Worm (Caenorhabditis elegans) whole organism, young adult: Measurements from ENCODE around the gene C16A3.2.

ENCODE experiments used
- B0019.2 ChIP-seq: fragments of 200-800 bp; sonication (Bioruptor generic); conservative IDR thresholded peaks from 2 replicates; pipeline ENCODE4 v1.3.6; 2022; ENCODE audit warnings: missing genetic modification reagents, missing genetic modification characterization, missing compliant biosample characterization
- B0035.1 ChIP-seq: sonication (generic microtip); optimal IDR thresholded peaks from 2 replicates; lab custom pipeline; 2016; ENCODE audit warnings: missing genetic modification characterization, mild to moderate bottlenecking, missing compliant biosample characterization, missing genotype, missing genetic modification reagents
- C06A6.2 ChIP-seq: fragments of 200-800 bp; sonication (Bioruptor generic); conservative IDR thresholded peaks from 2 replicates; pipeline ENCODE4 v1.3.6; 2022; ENCODE audit warnings: missing genetic modification characterization, missing compliant biosample characterization
- C17E4.6 ChIP-seq: fragments of 200-800 bp; sonication (Bioruptor generic); IDR thresholded peaks from 2 replicates; pipeline ENCODE4 v1.3.6; 2022; ENCODE audit warnings: missing genetic modification reagents, missing genetic modification characterization, missing compliant biosample characterization
- D2030.7 ChIP-seq: fragments of 200-800 bp; sonication (Bioruptor generic); IDR thresholded peaks from 2 replicates; pipeline ENCODE4 v1.3.6; 2022; ENCODE audit warnings: missing genetic modification reagents, missing genetic modification characterization, missing compliant biosample characterization
- F22D6.2 ChIP-seq: sonication (generic microtip); optimal IDR thresholded peaks from 2 replicates; lab custom pipeline; 2016; ENCODE audit warnings: mild to moderate bottlenecking, missing genetic modification characterization, missing compliant biosample characterization
- F23B12.7 ChIP-seq: sonication (generic microtip); optimal IDR thresholded peaks from 2 replicates; lab custom pipeline; 2017; ENCODE audit warnings: missing genetic modification characterization, mild to moderate bottlenecking, missing compliant biosample characterization, antibody characterized with exemption, moderate library complexity; ENCODE audit not compliant: insufficient read depth
- F33H1.4 ChIP-seq: fragments of 200-800 bp; sonication (Bioruptor generic); IDR thresholded peaks from 2 replicates; pipeline ENCODE4 v1.3.6; 2022; ENCODE audit warnings: missing genetic modification reagents, missing genetic modification characterization, missing compliant biosample characterization
- F39B2.1 ChIP-seq: fragments of 200-800 bp; sonication (Bioruptor generic); IDR thresholded peaks from 2 replicates; pipeline ENCODE4 v1.3.6; 2022; ENCODE audit warnings: missing genetic modification reagents, missing genetic modification characterization, missing compliant biosample characterization
- F55B11.4 ChIP-seq: sonication (generic microtip); optimal IDR thresholded peaks from 2 replicates; lab custom pipeline; 2016; ENCODE audit warnings: missing compliant biosample characterization, missing genetic modification characterization, borderline replicate concordance; ENCODE audit not compliant: insufficient read depth
- F57A8.1 ChIP-seq: fragments of 200-800 bp; sonication (Bioruptor generic); optimal IDR thresholded peaks from 2 replicates; lab custom pipeline; 2018; ENCODE audit warnings: mild to moderate bottlenecking, missing genetic modification characterization, moderate library complexity, missing compliant biosample characterization
- K12H6.12 ChIP-seq: fragments of 200-800 bp; sonication (Bioruptor generic); optimal IDR thresholded peaks from 2 replicates; lab custom pipeline; 2018; ENCODE audit warnings: mild to moderate bottlenecking, missing genetic modification characterization, missing compliant biosample characterization
- T07F8.4 ChIP-seq: sonication (generic microtip); optimal IDR thresholded peaks from 2 replicates; lab custom pipeline; 2016; ENCODE audit warnings: mild to moderate bottlenecking, missing genetic modification characterization, moderate library complexity, missing compliant biosample characterization
- Y56A3A.18 ChIP-seq: fragments of 200-800 bp; sonication (Bioruptor generic); IDR thresholded peaks from 2 replicates; pipeline ENCODE4 v1.3.6; 2022; ENCODE audit warnings: missing genetic modification reagents, missing genetic modification characterization, missing compliant biosample characterization
- Y79H2A.3 ChIP-seq: fragments of 200-800 bp; sonication (Bioruptor generic); conservative IDR thresholded peaks from 2 replicates; pipeline ENCODE4 v1.3.6; 2022; ENCODE audit warnings: missing genetic modification reagents, missing genetic modification characterization, missing compliant biosample characterization
- ama-1 ChIP-seq, 3 experiments: fragments of 150-350 bp in 1 of 3; sonication (generic microtip) in 2 of 3; optimal IDR thresholded peaks; 2 replicates each; lab custom pipeline; 2014 to 2018; ENCODE audit warnings: missing biosample characterization in 2 of 3, missing genetic modification characterization in 2 of 3, missing genetic modification reagents in 2 of 3
- attf-6 ChIP-seq: fragments of 200-800 bp; sonication (Bioruptor generic); IDR thresholded peaks from 2 replicates; pipeline ENCODE4 v1.3.6; 2022; ENCODE audit warnings: missing genetic modification reagents, missing genetic modification characterization, missing compliant biosample characterization
- cebp-2 ChIP-seq: fragments of 200-800 bp; sonication (Bioruptor generic); IDR thresholded peaks from 2 replicates; pipeline ENCODE4 v1.3.6; 2022; ENCODE audit warnings: missing genetic modification characterization, missing compliant biosample characterization
- ceh-91 ChIP-seq: fragments of 200-800 bp; sonication (Bioruptor generic); IDR thresholded peaks from 2 replicates; pipeline ENCODE4 v1.3.6; 2022; ENCODE audit warnings: missing genetic modification reagents, missing genetic modification characterization, missing compliant biosample characterization
- chd-7 ChIP-seq: sonication (generic microtip); optimal IDR thresholded peaks from 2 replicates; lab custom pipeline; 2016; ENCODE audit warnings: mild to moderate bottlenecking, missing genetic modification characterization, moderate library complexity, missing compliant biosample characterization
- dox-1 ChIP-seq: fragments of 200-800 bp; sonication (Bioruptor generic); IDR thresholded peaks from 2 replicates; pipeline ENCODE4 v1.3.6; 2022; ENCODE audit warnings: missing genetic modification reagents, missing genetic modification characterization, missing compliant biosample characterization
- efl-1 ChIP-seq: fragments of 150-350 bp; optimal IDR thresholded peaks from 2 replicates; lab custom pipeline; 2014; ENCODE audit warnings: missing biosample characterization, missing genetic modification reagents, missing genetic modification characterization
- ets-4 ChIP-seq: fragments of 200-800 bp; sonication (Bioruptor generic); optimal IDR thresholded peaks from 2 replicates; lab custom pipeline; 2018; ENCODE audit warnings: mild to moderate bottlenecking, missing genetic modification characterization, missing compliant biosample characterization
- hlh-12 ChIP-seq: sonication (generic microtip); optimal IDR thresholded peaks from 2 replicates; lab custom pipeline; 2016; ENCODE audit warnings: missing genetic modification characterization, missing compliant biosample characterization
- hrde-1 ChIP-seq: sonication (generic microtip); optimal IDR thresholded peaks from 2 replicates; lab custom pipeline; 2016; ENCODE audit warnings: missing genetic modification characterization, mild to moderate bottlenecking, missing compliant biosample characterization, moderate library complexity, missing genotype, missing genetic modification reagents, borderline replicate concordance
- lin-35 ChIP-seq, 3 experiments: fragments of 150-350 bp in 2 of 3; sonication (generic microtip) in 1 of 3; optimal IDR thresholded peaks; 2 replicates each; lab custom pipeline; 2014 to 2018; ENCODE audit warnings: missing biosample characterization in 3 of 3, missing genetic modification characterization in 3 of 3, missing genetic modification reagents in 3 of 3
- lin-54 ChIP-seq: fragments of 200-800 bp; sonication (Bioruptor generic); optimal IDR thresholded peaks from 2 replicates; lab custom pipeline; 2018; ENCODE audit warnings: mild to moderate bottlenecking, missing genetic modification characterization, missing compliant biosample characterization
- madf-6 ChIP-seq: fragments of 200-800 bp; sonication (Bioruptor generic); IDR thresholded peaks from 2 replicates; pipeline ENCODE4 v1.3.6; 2022; ENCODE audit warnings: missing genetic modification reagents, missing genetic modification characterization, missing compliant biosample characterization
- mel-28 ChIP-seq: sonication (generic microtip); optimal IDR thresholded peaks from 2 replicates; lab custom pipeline; 2016; ENCODE audit warnings: borderline replicate concordance, mild to moderate bottlenecking, missing genetic modification characterization, missing compliant biosample characterization
- mes-4 ChIP-seq: sonication (generic microtip); optimal IDR thresholded peaks from 2 replicates; lab custom pipeline; 2016; ENCODE audit warnings: missing genotype, missing genetic modification characterization, missing compliant biosample characterization
- nhr-80 ChIP-seq: sonication (generic microtip); optimal IDR thresholded peaks from 2 replicates; lab custom pipeline; 2016; ENCODE audit warnings: missing genetic modification characterization, missing compliant biosample characterization
- nhr-90 ChIP-seq: sonication (generic microtip); optimal IDR thresholded peaks from 2 replicates; lab custom pipeline; 2016; ENCODE audit warnings: missing genotype, mild to moderate bottlenecking, missing genetic modification characterization, missing compliant biosample characterization
- pbrm-1 ChIP-seq: fragments of 200-800 bp; sonication (Bioruptor generic); IDR thresholded peaks from 2 replicates; pipeline ENCODE4 v1.3.6; 2022; ENCODE audit warnings: missing genetic modification reagents, missing genetic modification characterization, missing compliant biosample characterization
- sdz-38 ChIP-seq: sonication (generic microtip); optimal IDR thresholded peaks from 2 replicates; lab custom pipeline; 2016; ENCODE audit warnings: missing genotype, missing genetic modification characterization, missing compliant biosample characterization
- snpc-3.4 ChIP-seq: sonication (generic microtip); optimal IDR thresholded peaks from 2 replicates; lab custom pipeline; 2017; ENCODE audit warnings: missing genetic modification characterization, mild to moderate bottlenecking, missing compliant biosample characterization, antibody characterized with exemption, moderate library complexity, missing genotype, missing genetic modification reagents
- somi-1 ChIP-seq: fragments of 200-800 bp; sonication (Bioruptor generic); optimal IDR thresholded peaks from 2 replicates; lab custom pipeline; 2018; ENCODE audit warnings: mild to moderate bottlenecking, missing genetic modification characterization, missing compliant biosample characterization
- tbx-9 ChIP-seq: sonication (generic microtip); optimal IDR thresholded peaks from 2 replicates; lab custom pipeline; 2016; ENCODE audit warnings: borderline replicate concordance, missing genetic modification characterization, inconsistent platforms, missing compliant biosample characterization
- unc-130 ChIP-seq: sonication (generic microtip); optimal IDR thresholded peaks from 2 replicates; lab custom pipeline; 2016; ENCODE audit warnings: missing genetic modification reagents, missing genetic modification characterization, missing compliant biosample characterization
- unc-62 ChIP-seq: fragments of 150-350 bp; optimal IDR thresholded peaks from 2 replicates; lab custom pipeline; 2014; ENCODE audit warnings: missing biosample characterization, missing genetic modification reagents, missing genetic modification characterization
- xnd-1 ChIP-seq: sonication (generic microtip); optimal IDR thresholded peaks from 2 replicates; lab custom pipeline; 2016; ENCODE audit warnings: missing genotype, missing genetic modification reagents, missing genetic modification characterization, missing compliant biosample characterization
- zfh-2 ChIP-seq: fragments of 200-800 bp; sonication (Bioruptor generic); conservative IDR thresholded peaks from 2 replicates; pipeline ENCODE4 v1.3.6; 2022; ENCODE audit warnings: missing genetic modification reagents, missing genetic modification characterization, missing compliant biosample characterization
- ztf-18 ChIP-seq: sonication (generic microtip); optimal IDR thresholded peaks from 2 replicates; lab custom pipeline; 2016; ENCODE audit warnings: missing genotype, mild to moderate bottlenecking, missing genetic modification characterization, missing compliant biosample characterization
- ztf-25 ChIP-seq: fragments of 200-800 bp; sonication (Bioruptor generic); IDR thresholded peaks from 2 replicates; pipeline ENCODE4 v1.3.6; 2022; ENCODE audit warnings: missing genetic modification reagents, missing genetic modification characterization, missing compliant biosample characterization
- ztf-28 ChIP-seq: fragments of 200-800 bp; sonication (Bioruptor generic); IDR thresholded peaks from 2 replicates; pipeline ENCODE4 v1.3.6; 2022; ENCODE audit warnings: missing genetic modification reagents, missing genetic modification characterization, missing compliant biosample characterization
- ztf-6 ChIP-seq: fragments of 200-800 bp; sonication (Bioruptor generic); IDR thresholded peaks from 2 replicates; pipeline ENCODE4 v1.3.6; 2022; ENCODE audit warnings: missing genetic modification reagents, missing genetic modification characterization, missing compliant biosample characterization

C16A3.2 gene

DNA sequence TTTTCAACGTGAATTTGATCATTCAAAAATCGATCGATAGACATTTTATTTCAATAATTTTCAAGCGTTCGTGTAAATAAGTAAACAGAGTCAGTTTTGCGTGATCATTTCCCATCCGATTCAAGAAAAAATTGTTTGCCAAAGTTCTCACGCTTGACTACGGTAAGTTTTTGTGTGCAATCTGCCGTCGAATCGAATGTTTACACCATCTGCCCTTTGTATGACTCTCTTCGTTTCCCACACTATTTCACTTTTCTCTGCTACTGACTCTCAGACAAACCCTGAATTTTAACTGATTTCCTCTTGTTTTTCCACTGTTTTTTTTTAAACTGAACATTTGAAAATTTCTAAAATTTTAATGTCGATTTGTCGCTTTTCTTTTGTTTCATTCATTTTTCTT is 44.9 kb upstream of the C16A3.2 start (continued):
- TF ChIP-seq lin-35 (GFP tag; optimal IDR thresholded peaks at IDR 0.05; lab: Kevin White, UChicago): peak in 1 of 3 experiments; percentile 56
- peak; percentile 47 for TF ChIP-seq nhr-80 (tag; lab: Kevin White, UChicago)
- peak; percentile 57 for TF ChIP-seq B0019.2 (GFP tag; lab: Robert Waterston, UW)
- no peak for TF ChIP-seq F22D6.2 (tag; lab: Kevin White, UChicago)
- peak; percentile 47 for TF ChIP-seq chd-7
- no peak for TF ChIP-seq ama-1 (optimal IDR thresholded peaks at IDR 0.05; lab: Kevin White, UChicago)
- TF ChIP-seq ama-1 (GFP tag; optimal IDR thresholded peaks at IDR 0.05; lab: Kevin White, UChicago): no peak
- no peak for TF ChIP-seq ztf-6 (GFP tag; lab: Robert Waterston, UW)
- TF ChIP-seq ztf-25 (GFP tag; lab: Robert Waterston, UW): no peak
- no peak for TF ChIP-seq F57A8.1 (GFP tag; lab: Kevin White, UChicago)
- no peak for TF ChIP-seq snpc-3.4 (tag; lab: Kevin White, UChicago)
- TF ChIP-seq tbx-9 (tag; lab: Kevin White, UChicago): no peak
- TF ChIP-seq attf-6 (GFP tag; lab: Robert Waterston, UW): no peak
- peak; percentile 70 for TF ChIP-seq lin-54 (GFP tag; lab: Kevin White, UChicago)
- TF ChIP-seq mel-28 (tag; lab: Kevin White, UChicago): no peak
- 0 out of 2 replicates have a peak, but pooled peaks have one; percentile 8 for TF ChIP-seq C17E4.6
- peak; percentile 41 for TF ChIP-seq F23B12.7 (tag; lab: Kevin White, UChicago)
- no peak for TF ChIP-seq mes-4
- peak; percentile 83 for TF ChIP-seq madf-6 (GFP tag; lab: Robert Waterston, UW)
- no peak for TF ChIP-seq Y79H2A.3 (GFP tag; lab: Robert Waterston, UW)
- TF ChIP-seq xnd-1 (tag; lab: Kevin White, UChicago): peak; percentile 27
- TF ChIP-seq hrde-1 (tag; lab: Kevin White, UChicago): peak; percentile 48
- TF ChIP-seq F39B2.1 (GFP tag; lab: Robert Waterston, UW): no peak
- no peak for TF ChIP-seq unc-130 (GFP tag; lab: Kevin White, UChicago)
- TF ChIP-seq D2030.7 (GFP tag; lab: Robert Waterston, UW): peak; percentile 85
- TF ChIP-seq nhr-90 (tag; lab: Kevin White, UChicago): no peak
- peak; percentile 84 for TF ChIP-seq dox-1
- TF ChIP-seq efl-1 (GFP tag; lab: Kevin White, UChicago): peak; percentile 54
- no peak for TF ChIP-seq ztf-28 (GFP tag; lab: Robert Waterston, UW)
- no peak for TF ChIP-seq Y56A3A.18
- TF ChIP-seq somi-1 (GFP tag; lab: Kevin White, UChicago): no peak
- no peak for TF ChIP-seq zfh-2
- TF ChIP-seq hlh-12 (tag; lab: Kevin White, UChicago): no peak
- peak; percentile 66 for TF ChIP-seq ceh-91 (GFP tag; lab: Robert Waterston, UW)
- peak; percentile 61 for TF ChIP-seq F33H1.4 (GFP tag; lab: Robert Waterston, UW)
- peak; percentile 38 for TF ChIP-seq ztf-18 (tag; lab: Kevin White, UChicago)
- TF ChIP-seq cebp-2 (GFP tag; lab: Robert Waterston, UW): no peak
- TF ChIP-seq T07F8.4 (tag; lab: Kevin White, UChicago): no peak
- TF ChIP-seq pbrm-1 (GFP tag; lab: Robert Waterston, UW): peak; percentile 83
- TF ChIP-seq sdz-38 (tag; lab: Kevin White, UChicago): no peak
- no peak for TF ChIP-seq B0035.1 (tag; lab: Kevin White, UChicago)
- TF ChIP-seq ets-4 (GFP tag; lab: Kevin White, UChicago): no peak
- no peak for TF ChIP-seq C06A6.2
- peak; percentile 80 for TF ChIP-seq K12H6.12 (tag; lab: Kevin White, UChicago)
- TF ChIP-seq unc-62 (GFP tag; lab: Kevin White, UChicago): no peak
- TF ChIP-seq F55B11.4: no peak
